Fruit fly (Drosophila melanogaster) S2 (cell line): ENCODE measurements around the gene Gr8a.

Source experiments
- CG8478 ChIP-seq: fragments of >200 bp; optimal IDR thresholded peaks from 2 replicates; lab custom pipeline; 2018
- CTCF ChIP-seq, 2 experiments: fragments of >200 bp; optimal IDR thresholded peaks; 2 replicates each; lab custom pipeline; 2018

DNA sequence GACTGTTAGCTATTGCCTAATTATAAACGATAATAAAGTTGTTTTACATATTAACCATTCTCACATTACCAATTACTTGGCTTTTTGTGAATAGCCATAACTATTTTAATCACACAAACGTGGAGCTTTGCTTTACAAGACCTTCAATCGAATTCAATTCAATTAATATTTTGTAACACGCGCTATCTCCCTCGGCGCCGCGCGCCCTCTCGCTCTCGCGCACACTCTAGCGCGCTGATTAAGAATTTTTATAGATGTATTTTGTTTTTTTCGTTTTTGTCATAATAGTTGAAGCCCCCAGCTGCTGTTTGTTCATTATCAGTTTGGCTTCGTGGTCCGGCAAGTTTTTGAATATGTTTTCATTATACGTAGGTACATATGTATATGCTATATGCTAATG lies 25.9 kb upstream of the Gr8a start:
- no peak for TF ChIP-seq CG8478 (lab: Kevin White, UChicago)
- TF ChIP-seq CTCF (optimal IDR thresholded peaks at IDR 0.05; lab: Kevin White, UChicago), result no peak
